Worm (Caenorhabditis elegans) whole organism, young adult: ENCODE data around the gene M01B2.10.

Source experiments
- F39B2.1 ChIP-seq: fragments of 200-800 bp; sonication (Bioruptor generic); IDR thresholded peaks from 2 replicates; pipeline ENCODE4 v1.3.6; 2022; ENCODE audit warnings: missing genetic modification reagents, missing genetic modification characterization, missing compliant biosample characterization
- F57A8.1 ChIP-seq: fragments of 200-800 bp; sonication (Bioruptor generic); optimal IDR thresholded peaks from 2 replicates; lab custom pipeline; 2018; ENCODE audit warnings: mild to moderate bottlenecking, missing genetic modification characterization, moderate library complexity, missing compliant biosample characterization
- fkh-3 ChIP-seq: sonication (generic microtip); optimal IDR thresholded peaks from 2 replicates; lab custom pipeline; 2016; ENCODE audit warnings: mild to moderate bottlenecking, missing genetic modification characterization, missing compliant biosample characterization
- gei-17 ChIP-seq: fragments of 200-800 bp; sonication (Bioruptor generic); optimal IDR thresholded peaks from 2 replicates; lab custom pipeline; 2018; ENCODE audit warnings: mild to moderate bottlenecking, missing genetic modification characterization, missing compliant biosample characterization
- hlh-26 ChIP-seq: fragments of 200-800 bp; sonication (Bioruptor generic); conservative IDR thresholded peaks from 2 replicates; pipeline ENCODE4 v1.3.6; 2022; ENCODE audit warnings: missing genetic modification reagents, missing genetic modification characterization, missing compliant biosample characterization
- mxl-1 ChIP-seq: sonication (generic microtip); optimal IDR thresholded peaks from 2 replicates; lab custom pipeline; 2016; ENCODE audit warnings: missing genetic modification characterization, missing compliant biosample characterization
- nhr-80 ChIP-seq: sonication (generic microtip); optimal IDR thresholded peaks from 2 replicates; lab custom pipeline; 2016; ENCODE audit warnings: missing genetic modification characterization, missing compliant biosample characterization
- nhr-90 ChIP-seq: sonication (generic microtip); optimal IDR thresholded peaks from 2 replicates; lab custom pipeline; 2016; ENCODE audit warnings: missing genotype, mild to moderate bottlenecking, missing genetic modification characterization, missing compliant biosample characterization
- snpc-1.3 ChIP-seq: sonication (generic microtip); optimal IDR thresholded peaks from 2 replicates; lab custom pipeline; 2017; ENCODE audit warnings: missing genetic modification characterization, mild to moderate bottlenecking, missing compliant biosample characterization, antibody characterized with exemption, moderate library complexity, missing genotype, missing genetic modification reagents; ENCODE audit not compliant: insufficient read depth
- unc-130 ChIP-seq: sonication (generic microtip); optimal IDR thresholded peaks from 2 replicates; lab custom pipeline; 2016; ENCODE audit warnings: missing genetic modification reagents, missing genetic modification characterization, missing compliant biosample characterization
- xnd-1 ChIP-seq: sonication (generic microtip); optimal IDR thresholded peaks from 2 replicates; lab custom pipeline; 2016; ENCODE audit warnings: missing genotype, missing genetic modification reagents, missing genetic modification characterization, missing compliant biosample characterization
- zfh-2 ChIP-seq: fragments of 200-800 bp; sonication (Bioruptor generic); conservative IDR thresholded peaks from 2 replicates; pipeline ENCODE4 v1.3.6; 2022; ENCODE audit warnings: missing genetic modification reagents, missing genetic modification characterization, missing compliant biosample characterization
- ztf-26 ChIP-seq: sonication (generic microtip); optimal IDR thresholded peaks from 2 replicates; lab custom pipeline; 2017; ENCODE audit warnings: missing genetic modification characterization, missing compliant biosample characterization

ce11 chrV:15241259-15241658, 21.0 kb downstream of the M01B2.10 start, which contains the start of gene chil-12:
- TF ChIP-seq F39B2.1 (GFP tag; lab: Robert Waterston, UW) (no peak), F57A8.1 (GFP tag; lab: Kevin White, UChicago) (no peak), hlh-26 (no peak), zfh-2 (GFP tag; lab: Robert Waterston, UW) (no peak), unc-130 (GFP tag; lab: Kevin White, UChicago) (no peak), snpc-1.3 (tag; lab: Kevin White, UChicago) (no peak), fkh-3 (tag; lab: Kevin White, UChicago) (no peak), xnd-1 (tag; lab: Kevin White, UChicago) (no peak), nhr-80 (tag; lab: Kevin White, UChicago) (no peak), gei-17 (no peak), mxl-1 (tag; lab: Kevin White, UChicago) (no peak), ztf-26 (tag; lab: Kevin White, UChicago) (no peak), nhr-90 (tag; lab: Kevin White, UChicago) (no peak)
